Fruit fly (Drosophila melanogaster) whole organism, embryonic: ENCODE measurements around the gene roq.

Experiments used
- Asciz ChIP-seq: fragments of 200-800 bp; sonication (Bioruptor generic); optimal IDR thresholded peaks from 2 replicates; lab custom pipeline; 2017; ENCODE audit warnings: missing biosample characterization, mild to moderate bottlenecking, missing genetic modification characterization, missing genetic modification reagents
- Awh ChIP-seq: fragments of 200-800 bp; sonication (Bioruptor generic); IDR thresholded peaks from 2 replicates; pipeline ENCODE4, ENCODE4 v1.3.6; 2022; ENCODE audit warnings: missing biosample characterization, missing genetic modification characterization
- Bgb ChIP-seq: fragments of 200-800 bp; sonication (Bioruptor generic); IDR thresholded peaks from 2 replicates; pipeline ENCODE4 v1.3.6; 2022; ENCODE audit warnings: missing biosample characterization, missing genetic modification characterization; ENCODE audit not compliant: partially characterized antibody
- Blimp-1 ChIP-seq: fragments of 200-800 bp; sonication (Bioruptor generic); optimal IDR thresholded peaks from 3 replicates; lab custom pipeline; 2018; ENCODE audit warnings: missing biosample characterization, missing genetic modification characterization, mild to moderate bottlenecking, moderate library complexity, missing genetic modification reagents
- CG10959 ChIP-seq: fragments of 200-800 bp; sonication (Bioruptor generic); IDR thresholded peaks from 2 replicates; pipeline ENCODE4 v1.3.6; 2022; ENCODE audit warnings: missing biosample characterization, missing genetic modification characterization
- CG11093 ChIP-seq: fragments of 200-800 bp; sonication (Bioruptor generic); IDR thresholded peaks from 3 replicates; pipeline ENCODE4 v1.3.6; 2022; ENCODE audit warnings: missing biosample characterization, missing genetic modification characterization
- CG11696 ChIP-seq: fragments of 200-800 bp; sonication (Bioruptor generic); IDR thresholded peaks from 2 replicates; pipeline ENCODE4 v1.3.6; 2022; ENCODE audit warnings: missing biosample characterization, missing genetic modification characterization
- CG1233 ChIP-seq: fragments of 200-800 bp; sonication (Bioruptor generic); optimal IDR thresholded peaks from 4 replicates; lab custom pipeline; 2018; ENCODE audit warnings: missing biosample characterization, mild to moderate bottlenecking, missing genetic modification characterization
- CG12391 ChIP-seq: fragments of 200-800 bp; sonication (Bioruptor generic); optimal IDR thresholded peaks from 3 replicates; lab custom pipeline; 2018; ENCODE audit warnings: missing biosample characterization, mild to moderate bottlenecking, missing genetic modification characterization, moderate library complexity
- CG12769 ChIP-seq: fragments of 200-800 bp; sonication (Bioruptor generic); optimal IDR thresholded peaks from 2 replicates; lab custom pipeline; 2019; ENCODE audit warnings: missing biosample characterization, mild to moderate bottlenecking, missing genetic modification characterization, moderate library complexity
- CG13287 ChIP-seq: fragments of 200-800 bp; sonication (Bioruptor generic); IDR thresholded peaks from 2 replicates; pipeline ENCODE4 v1.3.6; 2022; ENCODE audit warnings: missing biosample characterization, missing genetic modification characterization; ENCODE audit not compliant: partially characterized antibody
- CG15514 ChIP-seq: fragments of 200-800 bp; sonication (Bioruptor generic); optimal IDR thresholded peaks from 3 replicates; lab custom pipeline; 2017; ENCODE audit warnings: missing biosample characterization, missing genetic modification characterization, mild to moderate bottlenecking, moderate library complexity, missing genetic modification reagents
- CG17612 ChIP-seq: fragments of 200-800 bp; sonication (Bioruptor generic); IDR thresholded peaks from 2 replicates; pipeline ENCODE4 v1.3.6; 2022; ENCODE audit warnings: missing biosample characterization, missing genetic modification characterization
- CG4282 ChIP-seq: fragments of 200-800 bp; sonication (Bioruptor generic); optimal IDR thresholded peaks from 2 replicates; lab custom pipeline; 2016; ENCODE audit warnings: missing biosample characterization, missing genetic modification characterization
- CG6175 ChIP-seq: fragments of 200-800 bp; sonication (Bioruptor generic); IDR thresholded peaks from 3 replicates; pipeline ENCODE4 v1.3.6; 2022; ENCODE audit warnings: missing biosample characterization, missing genetic modification characterization
- CG7556 ChIP-seq: fragments of 200-800 bp; sonication (Bioruptor generic); optimal IDR thresholded peaks from 2 replicates; lab custom pipeline; 2017; ENCODE audit warnings: missing biosample characterization, mild to moderate bottlenecking, missing genetic modification characterization
- CG8290 ChIP-seq, 3 experiments: fragments of 200-800 bp; sonication (Bioruptor generic); optimal IDR thresholded peaks; 2 replicates each; lab custom pipeline; 2016 to 2019; ENCODE audit warnings: missing biosample characterization in 3 of 3, missing genetic modification characterization in 3 of 3, mild to moderate bottlenecking in 2 of 3, moderate library complexity in 1 of 3
- CG9817 ChIP-seq: fragments of 200-800 bp; sonication (Bioruptor generic); optimal IDR thresholded peaks from 2 replicates; lab custom pipeline; 2018; ENCODE audit warnings: missing biosample characterization, mild to moderate bottlenecking, missing genetic modification characterization, moderate library complexity
- CrebB ChIP-seq: fragments of 200-800 bp; sonication (Bioruptor generic); optimal IDR thresholded peaks from 3 replicates; lab custom pipeline; 2018; ENCODE audit warnings: missing biosample characterization, mild to moderate bottlenecking, missing genetic modification characterization
- E2f2 ChIP-seq: fragments of 200-800 bp; sonication (Bioruptor generic); IDR thresholded peaks from 2 replicates; pipeline ENCODE4 v1.3.6; 2022; ENCODE audit warnings: missing biosample characterization, missing genetic modification characterization
- Ets65A ChIP-seq: fragments of 200-800 bp; sonication (Bioruptor generic); peaks from one replicate; lab custom pipeline; 2016; ENCODE audit warnings: missing biosample characterization, missing genetic modification characterization
- HLH3B ChIP-seq: fragments of 200-800 bp; sonication (Bioruptor generic); IDR thresholded peaks from 2 replicates; pipeline ENCODE4 v1.3.6; 2022; ENCODE audit warnings: missing biosample characterization, missing genetic modification characterization
- Hmx ChIP-seq: fragments of 200-800 bp; sonication (Bioruptor generic); optimal IDR thresholded peaks from 2 replicates; lab custom pipeline; 2016; ENCODE audit warnings: missing biosample characterization, missing genetic modification characterization
- Med ChIP-seq: fragments of 200-800 bp; sonication (Bioruptor generic); peaks from one replicate; lab custom pipeline; 2016; ENCODE audit warnings: missing biosample characterization, missing genetic modification characterization, mild to moderate bottlenecking, inconsistent platforms, moderate library complexity
- Pdp1 ChIP-seq, 2 experiments: fragments of 200-800 bp; sonication (Bioruptor generic); optimal IDR thresholded peaks; 3 replicates each; lab custom pipeline; 2016; ENCODE audit warnings: missing biosample characterization in 2 of 2, missing genetic modification characterization in 2 of 2, mild to moderate bottlenecking in 1 of 2, moderate library complexity in 1 of 2
- Usf ChIP-seq: fragments of 200-800 bp; sonication (Bioruptor generic); optimal IDR thresholded peaks from 2 replicates; lab custom pipeline; 2017; ENCODE audit warnings: missing genotype, missing biosample characterization, missing genetic modification characterization
- bbx ChIP-seq: fragments of 200-800 bp; sonication (Bioruptor generic); IDR thresholded peaks from 2 replicates; pipeline ENCODE4 v1.3.6; 2022; ENCODE audit warnings: missing biosample characterization, missing genetic modification characterization; ENCODE audit not compliant: partially characterized antibody
- br ChIP-seq: fragments of >200 bp; optimal IDR thresholded peaks from 2 replicates; lab custom pipeline; 2017
- ci ChIP-seq: fragments of 200-800 bp; sonication (Bioruptor generic); IDR thresholded peaks from 3 replicates; pipeline ENCODE4 v1.3.6; 2022; ENCODE audit warnings: missing biosample characterization, missing genetic modification characterization
- ftz-f1 ChIP-seq: fragments of 200-800 bp; sonication (Bioruptor generic); optimal IDR thresholded peaks from 2 replicates; lab custom pipeline; 2016; ENCODE audit warnings: missing biosample characterization, missing genetic modification characterization
- gt ChIP-seq: fragments of 200-800 bp; sonication (Bioruptor generic); IDR thresholded peaks from 2 replicates; pipeline ENCODE4 v1.3.6; 2022; ENCODE audit warnings: missing biosample characterization, missing genetic modification characterization
- lola ChIP-seq, 3 experiments: fragments of >200 bp in 2 of 3; fragments of 200-800 bp in 1 of 3; sonication (Bioruptor generic) in 1 of 3; optimal IDR thresholded peaks; 2 replicates each; lab custom pipeline; 2017 to 2019; ENCODE audit warnings: missing biosample characterization in 3 of 3, missing genetic modification characterization in 3 of 3, mild to moderate bottlenecking in 1 of 3, moderate library complexity in 1 of 3
- otp ChIP-seq: fragments of 200-800 bp; sonication (Bioruptor generic); IDR thresholded peaks from 3 replicates; pipeline ENCODE4, ENCODE4 v1.3.6; 2022; ENCODE audit warnings: missing biosample characterization, missing genetic modification characterization
- peb ChIP-seq: fragments of 200-800 bp; sonication (Bioruptor generic); IDR thresholded peaks from 2 replicates; pipeline ENCODE4 v1.3.6; 2022; ENCODE audit warnings: missing biosample characterization, missing genetic modification characterization
- schlank ChIP-seq: fragments of 200-800 bp; sonication (Bioruptor generic); optimal IDR thresholded peaks from 2 replicates; lab custom pipeline; 2018; ENCODE audit warnings: missing biosample characterization, mild to moderate bottlenecking, missing genetic modification characterization
- sens ChIP-seq: fragments of 200-800 bp; sonication (Bioruptor generic); peaks from one replicate; lab custom pipeline; 2016; ENCODE audit warnings: missing biosample characterization, missing genetic modification characterization
- seq ChIP-seq: fragments of 200-800 bp; sonication (Bioruptor generic); IDR thresholded peaks from 2 replicates; pipeline ENCODE4 v1.3.6; 2022; ENCODE audit warnings: missing biosample characterization, missing genetic modification characterization
- vvl ChIP-seq: fragments of 200-800 bp; sonication (Bioruptor generic); IDR thresholded peaks from 2 replicates; pipeline ENCODE4 v1.3.6; 2022; ENCODE audit warnings: missing biosample characterization, missing genetic modification characterization
- zen2 ChIP-seq: fragments of 200-800 bp; sonication (Bioruptor generic); IDR thresholded peaks from 3 replicates; pipeline ENCODE4 v1.3.6; 2022; ENCODE audit warnings: missing biosample characterization, missing genetic modification characterization; ENCODE audit not compliant: partially characterized antibody

roq gene

DNA sequence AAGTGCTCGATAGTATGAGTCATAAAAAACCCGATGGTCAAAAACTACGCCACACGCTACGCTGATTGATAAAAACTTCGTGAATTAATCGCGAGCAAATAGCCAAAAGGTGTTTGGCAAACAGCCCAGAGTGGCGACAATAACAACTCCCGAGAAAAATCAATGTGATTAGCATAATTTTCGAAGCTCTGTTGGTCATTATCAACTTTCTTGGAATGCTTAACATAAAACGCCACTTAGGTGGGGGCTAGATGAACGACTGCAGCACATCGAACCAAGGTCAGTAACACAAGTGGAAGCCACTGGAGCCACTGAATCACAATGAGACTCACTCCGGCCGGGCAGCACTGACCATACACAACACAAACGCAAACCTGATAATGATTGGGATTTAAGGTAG lies 40.6 kb downstream of the roq start (continued):
- TF ChIP-seq CG11696 (GFP tag; lab: Robert Waterston, UW) (no peak), br (lab: Kevin White, UChicago) (no peak), CG6175 (0 out of 3 replicates have a peak, but pooled peaks have one; percentile 25), ci (GFP tag; lab: Robert Waterston, UW) (no peak), Ets65A (GFP tag; lab: Kevin White, UChicago) (peak; percentile 2), otp (GFP tag; lab: Robert Waterston, UW) (no peak), Usf (GFP tag; lab: Kevin White, UChicago) (no peak), CG1233 (GFP tag; lab: Kevin White, UChicago) (no peak), CG11093 (GFP tag; lab: Robert Waterston, UW) (no peak), schlank (tag; lab: Kevin White, UChicago) (no peak), Blimp-1 (GFP tag; lab: Kevin White, UChicago) (peak; percentile 63), ftz-f1 (GFP tag; lab: Kevin White, UChicago) (peak; percentile 48), Awh (GFP tag; lab: Robert Waterston, UW) (peak; percentile 47), seq (GFP tag; lab: Robert Waterston, UW) (no peak), peb (GFP tag; lab: Robert Waterston, UW) (no peak), CG12769 (tag; lab: Kevin White, UChicago) (peak; percentile 68), CG10959 (GFP tag; lab: Robert Waterston, UW) (no peak)

DNA sequence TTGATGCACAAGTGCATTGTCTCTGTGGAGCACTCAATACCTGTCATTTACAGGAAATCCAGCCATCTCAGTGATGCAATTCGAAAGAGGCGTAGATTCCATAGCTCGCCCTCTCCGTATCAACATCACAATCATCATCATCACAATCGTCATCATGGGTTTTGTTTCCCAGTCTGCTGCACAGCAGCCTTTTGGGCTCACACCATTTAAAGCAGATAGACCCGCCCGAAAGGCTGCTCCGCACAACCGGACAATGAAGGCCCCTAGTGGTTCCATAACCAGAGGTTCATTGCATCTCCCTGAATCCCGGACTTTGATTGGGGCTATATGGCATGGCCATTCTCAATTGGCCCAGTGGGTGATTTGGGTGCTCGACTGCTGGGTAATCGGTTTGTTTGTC lies 43.5 kb downstream of the roq start:
- TF ChIP-seq CrebB (tag; lab: Kevin White, UChicago) (no peak), Med (GFP tag; lab: Kevin White, UChicago) (peak; percentile 75), vvl (GFP tag; lab: Robert Waterston, UW) (peak; percentile 24; the same call in 1 of the 2 replicates), CG12391 (tag; lab: Kevin White, UChicago) (no peak), E2f2 (GFP tag; lab: Robert Waterston, UW) (peak; percentile 9; the same call in 1 of the 2 replicates), CG4282 (no peak), CG13287 (GFP tag; lab: Robert Waterston, UW) (peak; percentile 45; the same call in 1 of the 2 replicates), Bgb (GFP tag; lab: Robert Waterston, UW) (peak; percentile 18; the same call in 1 of the 2 replicates), CG8290 (GFP tag; optimal IDR thresholded peaks at IDR 0.05; lab: Kevin White, UChicago) (no peak), CG8290 (tag; optimal IDR thresholded peaks at IDR 0.05; lab: Kevin White, UChicago) (peak in 1 of 2 experiments; percentile 31), Pdp1 (GFP tag; optimal IDR thresholded peaks at IDR 0.05; lab: Kevin White, UChicago) (peak in 1 of 2 experiments; percentile 65), zen2 (GFP tag; lab: Robert Waterston, UW) (0 out of 3 replicates have a peak, but pooled peaks have one; percentile 13), ftz-f1 (GFP tag; lab: Kevin White, UChicago) (peak; percentile 44), CG12769 (tag; lab: Kevin White, UChicago) (peak; percentile 46), lola (GFP tag; optimal IDR thresholded peaks at IDR 0.05; lab: Kevin White, UChicago) (peak in 1 of 3 experiments; percentile 53), CG17612 (peak; percentile 35; the same call in 1 of the 2 replicates), CG15514 (peak; percentile 96), bbx (peak; percentile 38; the same call in 1 of the 2 replicates), CG9817 (no peak), ci (GFP tag; lab: Robert Waterston, UW) (peak; percentile 58; the same call in 1 of the 3 replicates)

- TF ChIP-seq CG7556 (GFP tag; lab: Kevin White, UChicago) = no peak
- no peak for TF ChIP-seq gt (GFP tag; lab: Robert Waterston, UW)
- TF ChIP-seq Hmx (GFP tag; lab: Kevin White, UChicago) = no peak
- TF ChIP-seq HLH3B (GFP tag; lab: Robert Waterston, UW) = no peak
- TF ChIP-seq sens = no peak
- no peak for TF ChIP-seq Asciz (GFP tag; lab: Kevin White, UChicago)
Observed at dm6 chr3L:16333013-16333412, 45.4 kb downstream of the roq start, which contains the start of gene CG13056. TSS of gene CG13056 (plus strand) at chr3L:16333313.
